Worm (Caenorhabditis elegans) whole organism, L3 larva: Measurements from ENCODE around the gene dyf-6.

Experiments used
- ceh-16 ChIP-seq: sonication (generic microtip); optimal IDR thresholded peaks from 2 replicates; lab custom pipeline; 2017; ENCODE audit warnings: missing biosample characterization, missing genetic modification characterization
- elt-1 ChIP-seq: fragments of 150-350 bp; optimal IDR thresholded peaks from 2 replicates; lab custom pipeline; 2014; ENCODE audit warnings: missing biosample characterization, missing genetic modification characterization

DNA sequence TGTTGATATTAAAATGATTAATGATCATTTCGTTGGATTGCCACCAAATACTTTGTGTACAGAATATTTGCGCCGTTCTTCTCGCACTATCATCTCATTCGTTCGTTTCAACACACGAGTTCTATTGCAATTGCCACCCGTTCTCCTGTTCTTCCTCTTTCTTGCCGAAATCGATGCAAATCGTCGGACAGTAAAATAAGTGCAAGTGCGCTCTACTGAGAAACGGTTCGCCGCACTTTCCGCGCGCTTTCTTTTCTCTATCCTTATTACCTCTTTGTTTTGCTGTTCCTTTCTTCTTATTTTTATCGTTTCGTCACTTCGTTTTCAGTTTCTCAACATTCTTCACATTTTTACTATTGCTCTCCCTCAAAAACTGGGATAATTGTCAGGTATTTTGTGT is 4.9 kb upstream of the dyf-6 start:
- TF ChIP-seq ceh-16, result no peak
- TF ChIP-seq elt-1 (tag; lab: Kevin White, UChicago), result no peak
